Worm (Caenorhabditis elegans): ENCODE data around the gene ZK228.10.

The ZK228.10 gene

ce11 chrV:18424471-18424870 lies 32.2 kb upstream of the ZK228.10 start, which contains the start of gene ZK262.4:
ZK262.4 (minus strand) TSS chrV:18424571.
- TF ChIP-seq elt-1 (tag; optimal IDR thresholded peaks at IDR 0.05): no peak
- no peak for TF ChIP-seq gmeb-1 (tag; optimal IDR thresholded peaks at IDR 0.05)
- TF ChIP-seq nhr-6 (tag; optimal IDR thresholded peaks at IDR 0.05): no peak
- no peak for TF ChIP-seq nhr-77 (tag; optimal IDR thresholded peaks at IDR 0.05)
- TF ChIP-seq lin-11 (tag; optimal IDR thresholded peaks at IDR 0.05): no peak
- TF ChIP-seq egl-27 (tag; optimal IDR thresholded peaks at IDR 0.05): no peak
- TF ChIP-seq nhr-129 (tag; optimal IDR thresholded peaks at IDR 0.05): no peak
- TF ChIP-seq nhr-237 (tag; optimal IDR thresholded peaks at IDR 0.05): no peak
- TF ChIP-seq unc-39 (tag; optimal IDR thresholded peaks at IDR 0.05): no peak
- TF ChIP-seq ama-1 (optimal IDR thresholded peaks at IDR 0.05): no peak
- TF ChIP-seq nhr-12 (tag; optimal IDR thresholded peaks at IDR 0.05): no peak
- no peak for TF ChIP-seq crh-2 (tag; optimal IDR thresholded peaks at IDR 0.05)
- no peak for TF ChIP-seq R02D3.7 (tag; optimal IDR thresholded peaks at IDR 0.05)
- no peak for TF ChIP-seq mab-5 (tag; optimal IDR thresholded peaks at IDR 0.05)
- no peak for TF ChIP-seq mdl-1 (tag; optimal IDR thresholded peaks at IDR 0.05)
- TF ChIP-seq mbf-1 (tag; optimal IDR thresholded peaks at IDR 0.05): no peak
- no peak for TF ChIP-seq dmd-4 (tag; optimal IDR thresholded peaks at IDR 0.05)

- TF ChIP-seq unc-62 (GFP tag; optimal IDR thresholded peaks at IDR 0.05) (no peak), nhr-237 (tag; optimal IDR thresholded peaks at IDR 0.05) (no peak), C34F6.9 (tag; optimal IDR thresholded peaks at IDR 0.05) (no peak), lin-11 (tag; optimal IDR thresholded peaks at IDR 0.05) (no peak), nhr-11 (tag; optimal IDR thresholded peaks at IDR 0.05) (no peak), unc-55 (GFP tag; optimal IDR thresholded peaks at IDR 0.05) (no peak), nhr-10 (tag; optimal IDR thresholded peaks at IDR 0.05) (no peak), lin-13 (GFP tag; optimal IDR thresholded peaks at IDR 0.05) (no peak), alr-1 (tag; optimal IDR thresholded peaks at IDR 0.05) (no peak)
These were observed 31.1 kb upstream of the ZK228.10 start, which contains the start of gene ZK262.19 for ce11 chrV:18425544-18425943. ZK262.19 (minus strand) TSS chrV:18425644.

ce11 chrV:18426280-18426679 lies 30.4 kb upstream of the ZK228.10 start, which contains the start of gene srw-83:
srw-83 (plus strand) TSS chrV:18426580.
- TF ChIP-seq sma-9 (GFP tag; optimal IDR thresholded peaks at IDR 0.05) (no peak), sma-9 (tag; optimal IDR thresholded peaks at IDR 0.05) (no peak), peb-1 (tag; optimal IDR thresholded peaks at IDR 0.05) (no peak)

DNA sequence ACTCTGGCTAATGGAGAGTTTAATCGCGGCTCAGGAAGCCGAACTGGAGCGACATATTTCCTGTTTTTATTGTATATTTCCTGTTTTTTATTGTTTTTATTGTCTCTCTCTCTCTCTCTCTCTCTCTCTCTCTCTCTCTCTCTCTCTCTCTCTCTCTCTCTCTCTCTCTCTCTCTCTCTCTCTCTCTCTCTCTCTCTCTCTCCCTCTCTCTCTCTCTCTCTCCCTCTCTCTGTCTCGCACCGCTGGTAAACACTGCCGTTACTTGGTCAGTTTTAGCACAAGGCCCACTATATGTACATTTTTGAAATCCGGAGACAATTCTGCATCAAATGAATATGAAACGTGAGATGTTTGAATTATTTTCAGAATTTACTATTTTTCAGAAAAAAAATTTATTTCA lies 25.8 kb upstream of the ZK228.10 start:
- TF ChIP-seq gmeb-1 (tag; optimal IDR thresholded peaks at IDR 0.05) (no peak), nhr-25 (tag; optimal IDR thresholded peaks at IDR 0.05) (no peak), mbf-1 (tag; optimal IDR thresholded peaks at IDR 0.05) (no peak), ztf-11 (tag; optimal IDR thresholded peaks at IDR 0.05) (no peak), ztf-1 (GFP tag; conservative IDR thresholded peaks at IDR 0.05) (no peak), unc-62 (GFP tag; optimal IDR thresholded peaks at IDR 0.05) (no peak), blmp-1 (tag; optimal IDR thresholded peaks at IDR 0.05; ENCODE audit: insufficient read depth) (no peak), ceh-82 (tag; optimal IDR thresholded peaks at IDR 0.05) (no peak), nhr-6 (tag; optimal IDR thresholded peaks at IDR 0.05) (no peak), mdl-1 (tag; optimal IDR thresholded peaks at IDR 0.05) (no peak), unc-55 (GFP tag; optimal IDR thresholded peaks at IDR 0.05) (no peak), lin-11 (tag; optimal IDR thresholded peaks at IDR 0.05) (no peak), F13H6.1 (tag; optimal IDR thresholded peaks at IDR 0.05) (no peak)

DNA sequence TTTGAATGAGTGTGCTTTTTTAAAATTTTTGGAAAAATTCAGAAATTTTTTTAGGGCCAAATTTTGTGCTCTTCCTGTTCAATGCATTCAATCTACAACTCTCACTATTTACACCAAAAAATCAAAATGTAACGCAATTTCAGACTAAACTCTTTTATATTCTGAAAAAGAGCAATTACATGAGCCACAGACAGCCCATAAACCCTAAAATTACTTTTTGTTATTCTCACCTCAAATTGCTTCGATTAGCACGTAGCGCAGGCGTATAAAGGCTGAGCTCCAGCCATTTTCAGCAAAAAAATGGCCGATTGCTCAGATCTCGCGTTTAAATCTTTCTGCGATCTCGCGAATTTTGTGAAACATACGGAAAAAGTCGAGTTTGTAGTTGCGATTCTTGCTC lies 25.2 kb upstream of the ZK228.10 start, which contains the start of gene srw-82:
TSS of gene srw-82 (plus strand) at position 301 of the 400 bp plus-strand sequence.
- TF ChIP-seq egl-27 (tag; optimal IDR thresholded peaks at IDR 0.05) (no peak), ztf-11 (tag; optimal IDR thresholded peaks at IDR 0.05) (no peak), peb-1 (tag; optimal IDR thresholded peaks at IDR 0.05) (no peak), nhr-25 (tag; optimal IDR thresholded peaks at IDR 0.05) (no peak), lin-39 (tag; optimal IDR thresholded peaks at IDR 0.05) (no peak), zag-1 (tag; optimal IDR thresholded peaks at IDR 0.05) (no peak), lin-11 (tag; optimal IDR thresholded peaks at IDR 0.05) (no peak), ztf-4 (tag; optimal IDR thresholded peaks at IDR 0.05) (no peak), ceh-82 (tag; optimal IDR thresholded peaks at IDR 0.05) (no peak), unc-62 (GFP tag; optimal IDR thresholded peaks at IDR 0.05) (no peak), nhr-237 (tag; optimal IDR thresholded peaks at IDR 0.05) (no peak), mdl-1 (tag; optimal IDR thresholded peaks at IDR 0.05) (no peak), nhr-12 (tag; optimal IDR thresholded peaks at IDR 0.05) (no peak), fos-1 (tag; optimal IDR thresholded peaks at IDR 0.05) (no peak), aly-2 (tag; optimal IDR thresholded peaks at IDR 0.05) (no peak), nhr-10 (tag; optimal IDR thresholded peaks at IDR 0.05) (no peak), nhr-21 (tag; optimal IDR thresholded peaks at IDR 0.05) (no peak), gmeb-1 (tag; optimal IDR thresholded peaks at IDR 0.05) (no peak)
